Fruit fly (Drosophila melanogaster) whole organism, embryonic: ENCODE results near the gene Mdh2.

Experiments used
- Adf1 ChIP-seq: fragments of 200-800 bp; sonication (Bioruptor generic); IDR thresholded peaks from 2 replicates; pipeline ENCODE4 v1.3.6; 2022; ENCODE audit warnings: missing biosample characterization, missing genetic modification characterization
- Antp ChIP-seq: fragments of 200-800 bp; sonication (Bioruptor generic); optimal IDR thresholded peaks from 3 replicates; lab custom pipeline; 2016; ENCODE audit warnings: missing biosample characterization, missing genetic modification characterization
- Asciz ChIP-seq: fragments of 200-800 bp; sonication (Bioruptor generic); optimal IDR thresholded peaks from 2 replicates; lab custom pipeline; 2017; ENCODE audit warnings: missing biosample characterization, mild to moderate bottlenecking, missing genetic modification characterization, missing genetic modification reagents
- B-H1 ChIP-seq: fragments of 200-800 bp; sonication (Bioruptor generic); IDR thresholded peaks from 3 replicates; pipeline ENCODE4 v1.3.6; 2022; ENCODE audit warnings: missing biosample characterization, missing genetic modification characterization
- Bdp1 ChIP-seq: fragments of 200-800 bp; sonication (Bioruptor generic); optimal IDR thresholded peaks from 3 replicates; lab custom pipeline; 2016; ENCODE audit warnings: missing biosample characterization, missing genetic modification characterization
- CG10959 ChIP-seq: fragments of 200-800 bp; sonication (Bioruptor generic); IDR thresholded peaks from 2 replicates; pipeline ENCODE4 v1.3.6; 2022; ENCODE audit warnings: missing biosample characterization, missing genetic modification characterization
- CG11085 ChIP-seq: fragments of 200-800 bp; sonication (Bioruptor generic); IDR thresholded peaks from 2 replicates; pipeline ENCODE4 v1.3.6; 2022; ENCODE audit warnings: missing biosample characterization, missing genetic modification characterization
- CG11695 ChIP-seq: fragments of 200-800 bp; sonication (Bioruptor generic); IDR thresholded peaks from 3 replicates; pipeline ENCODE4 v1.3.6; 2022; ENCODE audit warnings: missing biosample characterization, missing genetic modification characterization
- CG12236 ChIP-seq: fragments of 200-800 bp; sonication (Bioruptor generic); optimal IDR thresholded peaks from 2 replicates; lab custom pipeline; 2016; ENCODE audit warnings: missing biosample characterization, missing genetic modification characterization
- CG12659 ChIP-seq: fragments of 200-800 bp; sonication (Bioruptor generic); optimal IDR thresholded peaks from 3 replicates; lab custom pipeline; 2017; ENCODE audit warnings: mild to moderate bottlenecking, missing biosample characterization, missing genetic modification reagents, missing genetic modification characterization
- CG12942 ChIP-seq: fragments of 200-800 bp; sonication (Bioruptor generic); optimal IDR thresholded peaks from 3 replicates; lab custom pipeline; 2016; ENCODE audit warnings: missing biosample characterization, missing genetic modification characterization
- CG13424 ChIP-seq: fragments of 200-800 bp; sonication (Bioruptor generic); optimal IDR thresholded peaks from 2 replicates; lab custom pipeline; 2019; ENCODE audit warnings: missing biosample characterization, mild to moderate bottlenecking, missing genetic modification characterization, moderate library complexity
- CG13894 ChIP-seq: fragments of 200-800 bp; sonication (Bioruptor generic); optimal IDR thresholded peaks from 3 replicates; lab custom pipeline; 2018; ENCODE audit warnings: missing biosample characterization, mild to moderate bottlenecking, missing genetic modification characterization, moderate library complexity
- CG14667 ChIP-seq: fragments of 200-800 bp; sonication (Bioruptor generic); IDR thresholded peaks from 2 replicates; pipeline ENCODE4 v1.3.6; 2022; ENCODE audit warnings: missing biosample characterization, missing genetic modification characterization
- CG15514 ChIP-seq: fragments of 200-800 bp; sonication (Bioruptor generic); optimal IDR thresholded peaks from 3 replicates; lab custom pipeline; 2017; ENCODE audit warnings: missing biosample characterization, missing genetic modification characterization, mild to moderate bottlenecking, moderate library complexity, missing genetic modification reagents
- CG16813 ChIP-seq: fragments of 200-800 bp; sonication (Bioruptor generic); IDR thresholded peaks from 3 replicates; pipeline ENCODE4 v1.3.6; 2022; ENCODE audit warnings: missing biosample characterization, missing genetic modification characterization; ENCODE audit not compliant: partially characterized antibody
- CG16815 ChIP-seq: fragments of 200-800 bp; sonication (Bioruptor generic); optimal IDR thresholded peaks from 3 replicates; lab custom pipeline; 2017; ENCODE audit warnings: missing biosample characterization, mild to moderate bottlenecking, missing genetic modification characterization
- CG17186 ChIP-seq: fragments of 200-800 bp; sonication (Bioruptor generic); optimal IDR thresholded peaks from 3 replicates; lab custom pipeline; 2017; ENCODE audit warnings: missing biosample characterization, missing genetic modification reagents, missing genetic modification characterization
- CG17361 ChIP-seq: fragments of 200-800 bp; sonication (Bioruptor generic); IDR thresholded peaks from 3 replicates; pipeline ENCODE4 v1.3.6; 2022; ENCODE audit warnings: missing biosample characterization, missing genetic modification characterization
- CG18476 ChIP-seq: fragments of 200-800 bp; sonication (Bioruptor generic); optimal IDR thresholded peaks from 2 replicates; lab custom pipeline; 2016; ENCODE audit warnings: missing biosample characterization, mild to moderate bottlenecking, missing genetic modification characterization
- CG2889 ChIP-seq: fragments of 200-800 bp; sonication (Bioruptor generic); IDR thresholded peaks from 3 replicates; pipeline ENCODE4 v1.3.6; 2022; ENCODE audit warnings: missing biosample characterization, missing genetic modification characterization
- CG3407 ChIP-seq: fragments of 200-800 bp; sonication (Bioruptor generic); optimal IDR thresholded peaks from 2 replicates; lab custom pipeline; 2018; ENCODE audit warnings: missing biosample characterization, mild to moderate bottlenecking, missing genetic modification characterization
- CG3995 ChIP-seq: fragments of 200-800 bp; sonication (Bioruptor generic); optimal IDR thresholded peaks from 3 replicates; lab custom pipeline; 2016; ENCODE audit warnings: missing biosample characterization, missing genetic modification characterization
- CG5245 ChIP-seq: fragments of 200-800 bp; sonication (Bioruptor generic); optimal IDR thresholded peaks from 3 replicates; lab custom pipeline; 2016; ENCODE audit warnings: missing biosample characterization, missing genetic modification characterization
- CG6254 ChIP-seq: fragments of 200-800 bp; sonication (Bioruptor generic); optimal IDR thresholded peaks from 3 replicates; lab custom pipeline; 2017; ENCODE audit warnings: mild to moderate bottlenecking, missing biosample characterization, missing genetic modification reagents, missing genetic modification characterization
- CG6765 ChIP-seq: fragments of 200-800 bp; sonication (Bioruptor generic); optimal IDR thresholded peaks from 3 replicates; lab custom pipeline; 2017; ENCODE audit warnings: missing biosample characterization, mild to moderate bottlenecking, missing genetic modification characterization
- CG6813 ChIP-seq: fragments of 200-800 bp; sonication (Bioruptor generic); optimal IDR thresholded peaks from 2 replicates; lab custom pipeline; 2017; ENCODE audit warnings: missing biosample characterization, missing genetic modification characterization, mild to moderate bottlenecking, moderate library complexity, missing genetic modification reagents
- CG7745 ChIP-seq: fragments of 200-800 bp; sonication (Bioruptor generic); optimal IDR thresholded peaks from 2 replicates; lab custom pipeline; 2018; ENCODE audit warnings: missing biosample characterization, mild to moderate bottlenecking, missing genetic modification characterization, moderate library complexity
- D19A ChIP-seq: fragments of 200-800 bp; optimal IDR thresholded peaks from 3 replicates; lab custom pipeline; 2019; ENCODE audit warnings: missing biosample characterization, mild to moderate bottlenecking, missing genetic modification characterization, moderate library complexity
- Dip2 ChIP-seq: fragments of 200-800 bp; sonication (Bioruptor generic); IDR thresholded peaks from 2 replicates; pipeline ENCODE4 v1.3.6; 2022; ENCODE audit warnings: missing biosample characterization, missing genetic modification characterization
- H2.0 ChIP-seq: fragments of 200-800 bp; sonication (Bioruptor generic); IDR thresholded peaks from 2 replicates; pipeline ENCODE4 v1.3.6; 2022; ENCODE audit warnings: missing biosample characterization, missing genetic modification characterization
- HLH3B ChIP-seq: fragments of 200-800 bp; sonication (Bioruptor generic); IDR thresholded peaks from 2 replicates; pipeline ENCODE4 v1.3.6; 2022; ENCODE audit warnings: missing biosample characterization, missing genetic modification characterization
- HLHmδ ChIP-seq: fragments of 200-800 bp; sonication (Bioruptor generic); optimal IDR thresholded peaks from 2 replicates; lab custom pipeline; 2018; ENCODE audit warnings: missing biosample characterization, mild to moderate bottlenecking, missing genetic modification characterization, moderate library complexity
- Hmx ChIP-seq: fragments of 200-800 bp; sonication (Bioruptor generic); optimal IDR thresholded peaks from 2 replicates; lab custom pipeline; 2016; ENCODE audit warnings: missing biosample characterization, missing genetic modification characterization
- Stat92E ChIP-seq, 3 experiments: fragments of >200 bp in 2 of 3; fragments of 200-800 bp in 1 of 3; sonication (Bioruptor generic) in 1 of 3; optimal IDR thresholded peaks; 2 replicates each; lab custom pipeline; 2017 to 2019; ENCODE audit warnings: missing biosample characterization in 3 of 3, missing genetic modification characterization in 3 of 3, mild to moderate bottlenecking in 1 of 3, moderate library complexity in 1 of 3
- bowl ChIP-seq: fragments of 200-800 bp; sonication (Bioruptor generic); IDR thresholded peaks from 2 replicates; pipeline ENCODE4 v1.3.6; 2022; ENCODE audit warnings: missing biosample characterization, missing genetic modification characterization
- caup ChIP-seq: fragments of 200-800 bp; sonication (Bioruptor generic); optimal IDR thresholded peaks from 3 replicates; lab custom pipeline; 2017; ENCODE audit warnings: missing biosample characterization, mild to moderate bottlenecking, missing genetic modification characterization, moderate library complexity; ENCODE audit not compliant: severe bottlenecking
- da ChIP-seq: fragments of 200-800 bp; sonication (Bioruptor generic); optimal IDR thresholded peaks from 2 replicates; lab custom pipeline; 2016; ENCODE audit warnings: missing biosample characterization, missing genetic modification characterization
- dimm ChIP-seq: fragments of 200-800 bp; sonication (Bioruptor generic); IDR thresholded peaks from 2 replicates; pipeline ENCODE4 v1.3.6; 2022; ENCODE audit warnings: missing biosample characterization, missing genetic modification characterization
- dmrt11E ChIP-seq: fragments of 200-800 bp; sonication (Bioruptor generic); optimal IDR thresholded peaks from 3 replicates; lab custom pipeline; 2018; ENCODE audit warnings: missing biosample characterization, mild to moderate bottlenecking, missing genetic modification characterization, moderate library complexity
- hth ChIP-seq: fragments of >200 bp; optimal IDR thresholded peaks from 2 replicates; lab custom pipeline; 2017; ENCODE audit warnings: inconsistent platforms
- nom ChIP-seq: fragments of 200-800 bp; sonication (Bioruptor generic); optimal IDR thresholded peaks from 2 replicates; lab custom pipeline; 2017; ENCODE audit warnings: missing biosample characterization, missing genetic modification characterization, mild to moderate bottlenecking, moderate library complexity, missing genetic modification reagents
- onecut ChIP-seq: fragments of 200-800 bp; sonication (Bioruptor generic); IDR thresholded peaks from 2 replicates; pipeline ENCODE4 v1.3.6; 2022; ENCODE audit warnings: missing biosample characterization, missing genetic modification characterization
- otp ChIP-seq: fragments of 200-800 bp; sonication (Bioruptor generic); IDR thresholded peaks from 3 replicates; pipeline ENCODE4, ENCODE4 v1.3.6; 2022; ENCODE audit warnings: missing biosample characterization, missing genetic modification characterization
- peb ChIP-seq: fragments of 200-800 bp; sonication (Bioruptor generic); IDR thresholded peaks from 2 replicates; pipeline ENCODE4 v1.3.6; 2022; ENCODE audit warnings: missing biosample characterization, missing genetic modification characterization
- pum ChIP-seq: fragments of 200-800 bp; sonication (Bioruptor generic); optimal IDR thresholded peaks from 2 replicates; lab custom pipeline; 2016; ENCODE audit warnings: missing biosample characterization, missing genetic modification characterization
- repo ChIP-seq: fragments of 200-800 bp; sonication (Bioruptor generic); optimal IDR thresholded peaks from 2 replicates; lab custom pipeline; 2016; ENCODE audit warnings: missing biosample characterization, missing genetic modification characterization
- sisA ChIP-seq: fragments of 200-800 bp; sonication (Bioruptor generic); IDR thresholded peaks from 2 replicates; pipeline ENCODE4 v1.3.6; 2022; ENCODE audit warnings: missing biosample characterization, missing genetic modification characterization
- sqz ChIP-seq: fragments of 200-800 bp; sonication (Bioruptor generic); optimal IDR thresholded peaks from 3 replicates; lab custom pipeline; 2018; ENCODE audit warnings: missing biosample characterization, mild to moderate bottlenecking, missing genetic modification characterization
- usp ChIP-seq: fragments of >200 bp; optimal IDR thresholded peaks from 2 replicates; lab custom pipeline; 2017; ENCODE audit warnings: missing biosample characterization, missing genetic modification characterization
- zf30C ChIP-seq: fragments of 200-800 bp; sonication (Bioruptor generic); optimal IDR thresholded peaks from 3 replicates; lab custom pipeline; 2018; ENCODE audit warnings: missing biosample characterization, mild to moderate bottlenecking, missing genetic modification characterization

Mdh2 gene

DNA sequence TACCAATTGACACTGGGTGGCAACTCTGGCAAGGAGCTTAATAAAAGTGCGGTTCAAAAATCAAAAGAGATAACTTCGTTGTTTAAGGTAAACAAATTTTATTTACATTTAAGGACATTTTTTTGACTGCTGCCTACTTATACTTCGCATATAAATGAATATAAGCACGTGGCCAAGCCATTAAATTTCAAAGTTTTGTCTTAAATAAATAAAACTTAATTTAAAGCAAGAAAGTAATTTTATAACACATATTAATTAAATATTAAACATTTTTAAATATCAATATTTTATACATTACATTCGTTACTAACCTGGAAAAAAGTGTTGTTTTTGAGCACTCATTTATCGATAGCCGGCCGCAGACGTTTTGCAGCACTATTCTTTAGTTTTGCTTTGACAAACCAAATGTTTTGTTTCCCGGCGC lies 37.5 kb upstream of the Mdh2 start, which contains the start of the genes CG12321 and MED17 (continued):
- TF ChIP-seq pum (GFP tag; lab: Kevin White, UChicago) (peak; percentile 31), Asciz (peak; percentile 78), D19A (tag; lab: Kevin White, UChicago) (peak; percentile 76), dimm (GFP tag; lab: Robert Waterston, UW) (peak; percentile 54; the same call in 1 of the 2 replicates), CG5245 (GFP tag; lab: Kevin White, UChicago) (peak; percentile 74), dmrt11E (tag; lab: Kevin White, UChicago) (peak; percentile 87), HLH3B (GFP tag; lab: Robert Waterston, UW) (peak; percentile 85), CG3995 (GFP tag; lab: Kevin White, UChicago) (peak; percentile 27), CG15514 (GFP tag; lab: Kevin White, UChicago) (peak; percentile 86), usp (GFP tag; lab: Kevin White, UChicago) (no peak), CG12659 (peak; percentile 96), Dip2 (GFP tag; lab: Robert Waterston, UW) (no peak), sqz (no peak), CG6254 (peak; percentile 70), sisA (peak; percentile 90), da (GFP tag; lab: Kevin White, UChicago) (no peak), B-H1 (peak; percentile 73), bowl (GFP tag; lab: Robert Waterston, UW) (no peak), onecut (GFP tag; lab: Robert Waterston, UW) (peak; percentile 64), CG18476 (GFP tag; lab: Kevin White, UChicago) (peak; percentile 84), otp (0 out of 3 replicates have a peak, but pooled peaks have one; percentile 51), Hmx (GFP tag; lab: Kevin White, UChicago) (peak; percentile 42), Stat92E (GFP tag; optimal IDR thresholded peaks at IDR 0.05; lab: Kevin White, UChicago) (no peak), nom (GFP tag; lab: Kevin White, UChicago) (peak; percentile 59), CG14667 (peak; percentile 79), hth (lab: Kevin White, UChicago) (no peak), CG13424 (tag; lab: Kevin White, UChicago) (peak; percentile 87), CG2889 (peak; percentile 77), CG11695 (peak; percentile 70), HLHmδ (GFP tag; lab: Kevin White, UChicago) (no peak), CG7745 (tag; lab: Kevin White, UChicago) (no peak), CG13894 (tag; lab: Kevin White, UChicago) (no peak), CG12942 (peak; percentile 91), CG16815 (GFP tag; lab: Kevin White, UChicago) (peak; percentile 92), repo (GFP tag; lab: Kevin White, UChicago) (peak; percentile 18), CG17361 (GFP tag; lab: Robert Waterston, UW) (peak; percentile 96), CG11085 (GFP tag; lab: Robert Waterston, UW) (peak; percentile 92), Adf1 (GFP tag; lab: Robert Waterston, UW) (peak; percentile 49), CG10959 (GFP tag; lab: Robert Waterston, UW) (peak; percentile 73), zf30C (GFP tag; lab: Kevin White, UChicago) (no peak), Bdp1 (GFP tag; lab: Kevin White, UChicago) (peak; percentile 62), Antp (GFP tag; lab: Kevin White, UChicago) (peak; percentile 19), CG12236 (GFP tag; lab: Kevin White, UChicago) (no peak), CG16813 (GFP tag; lab: Robert Waterston, UW) (peak; percentile 42; the same call in 1 of the 3 replicates), CG3407 (GFP tag; lab: Kevin White, UChicago) (peak; percentile 70), CG6765 (GFP tag; lab: Kevin White, UChicago) (peak; percentile 76), caup (GFP tag; lab: Kevin White, UChicago) (peak; percentile 88), H2.0 (GFP tag; lab: Robert Waterston, UW) (peak; percentile 81), CG17186 (GFP tag; lab: Kevin White, UChicago) (peak; percentile 60), peb (GFP tag; lab: Robert Waterston, UW) (peak; percentile 74), CG6813 (GFP tag; lab: Kevin White, UChicago) (peak; percentile 42)
